Worm (Caenorhabditis elegans): ENCODE results near the gene F13E9.13.

DNA sequence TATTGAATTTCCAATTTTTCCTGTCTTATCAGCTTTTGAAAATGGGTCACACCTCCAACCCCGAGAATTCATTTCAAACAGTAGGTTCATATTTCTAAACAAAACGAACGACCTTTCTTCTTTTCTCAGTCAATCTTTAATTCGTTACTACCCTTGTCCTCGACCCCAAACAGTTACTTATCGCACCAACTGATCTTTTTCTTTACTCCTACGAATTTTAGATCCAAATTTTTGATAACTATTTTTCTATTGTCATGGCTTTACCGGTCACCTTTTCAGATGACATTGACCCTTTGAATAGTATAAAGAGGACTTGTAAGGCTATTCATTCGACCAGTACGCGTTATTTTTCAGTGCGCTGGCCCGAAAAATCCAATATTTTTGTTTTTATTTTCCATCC is 34.8 kb downstream of the F13E9.13 start:
- TF ChIP-seq ztf-29 (GFP tag; IDR thresholded peaks at IDR 0.05): no peak
- TF ChIP-seq klf-2 (GFP tag; conservative IDR thresholded peaks at IDR 0.05): no peak
